Fruit fly (Drosophila melanogaster) Kc167 (cell line): ENCODE results near the gene CG10702.

Experiments used
- Sin3A ChIP-seq: fragments of >200 bp; optimal IDR thresholded peaks from 2 replicates; lab custom pipeline; 2018; ENCODE audit warnings: missing external identifiers
- psq ChIP-seq: fragments of >200 bp; optimal IDR thresholded peaks from 2 replicates; lab custom pipeline; 2017; ENCODE audit warnings: missing external identifiers
- ttk ChIP-seq: sonication (Bioruptor generic); optimal IDR thresholded peaks from 2 replicates; lab custom pipeline; 2017; ENCODE audit warnings: missing external identifiers

DNA sequence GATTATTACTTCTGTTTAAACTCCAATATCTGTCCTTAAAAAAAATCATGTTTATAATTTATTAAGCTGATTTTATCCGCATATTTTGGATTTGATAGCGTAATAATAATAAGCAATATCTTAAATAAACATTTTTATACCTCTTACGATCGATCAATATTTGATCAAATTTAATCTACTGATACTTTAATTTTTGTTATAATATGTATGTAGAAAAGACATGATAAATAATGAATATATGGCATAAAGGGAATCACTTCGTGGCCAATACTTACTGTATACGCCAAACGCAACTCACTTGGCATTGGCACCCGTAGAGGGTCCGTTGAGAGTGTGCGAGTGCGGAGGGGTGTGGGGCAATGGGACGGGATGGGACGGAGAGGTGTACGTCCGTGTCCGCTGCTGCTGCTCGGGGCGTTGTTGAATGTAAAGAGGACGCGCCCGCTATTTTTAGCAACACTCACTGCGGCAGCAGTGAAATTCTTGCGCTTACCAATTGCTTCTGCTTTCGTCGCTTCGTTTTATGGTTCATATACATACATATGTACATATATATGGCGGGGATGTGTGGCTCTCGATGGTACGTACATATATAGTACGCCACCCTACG is 33.4 kb downstream of the CG10702 start:
- TF ChIP-seq ttk (lab: Kevin White, UChicago) (no peak), psq (lab: Kevin White, UChicago) (no peak), Sin3A (no peak)
